Worm (Caenorhabditis elegans): ENCODE data around the gene C46C11.3.

C46C11.3 gene

ce11 chrX:4628817-4629575 lies 6.9 kb downstream of the C46C11.3 start:
- TF ChIP-seq lsy-2 (tag; optimal IDR thresholded peaks at IDR 0.05) (peak in 1 of 2 experiments; percentile 12), dsc-1 (tag; optimal IDR thresholded peaks at IDR 0.05) (peak; percentile 94), ztf-11 (tag; optimal IDR thresholded peaks at IDR 0.05) (peak in 1 of 2 experiments; percentile 25), unc-86 (tag; optimal IDR thresholded peaks at IDR 0.05) (peak; percentile 37), lin-14 (GFP tag; optimal IDR thresholded peaks at IDR 0.05) (peak; percentile 32), nhr-47 (tag; optimal IDR thresholded peaks at IDR 0.05) (peak; percentile 10), mep-1 (tag; optimal IDR thresholded peaks at IDR 0.05) (peak; percentile 7), lin-35 (GFP tag; optimal IDR thresholded peaks at IDR 0.05) (no peak), ama-1 (optimal IDR thresholded peaks at IDR 0.05) (no peak), isw-1 (GFP tag; IDR thresholded peaks at IDR 0.05) (no peak), snu-23 (GFP tag; optimal IDR thresholded peaks at IDR 0.05) (peak; percentile 2), rnt-1 (tag; optimal IDR thresholded peaks at IDR 0.05) (peak; percentile 55), vab-15 (tag; optimal IDR thresholded peaks at IDR 0.05) (no peak), egl-13 (tag; optimal IDR thresholded peaks at IDR 0.05) (peak; percentile 20), efl-1 (optimal IDR thresholded peaks at IDR 0.05) (no peak), efl-1 (GFP tag; optimal IDR thresholded peaks at IDR 0.05 in 1 of 2) (no peak), efl-3 (GFP tag; optimal IDR thresholded peaks at IDR 0.05) (no peak), unc-98 (GFP tag; IDR thresholded peaks at IDR 0.05) (no peak), hpl-2 (GFP tag; optimal IDR thresholded peaks at IDR 0.05) (no peak), nhr-28 (tag; optimal IDR thresholded peaks at IDR 0.05) (no peak), mef-2 (tag; optimal IDR thresholded peaks at IDR 0.05) (no peak)

- no peak for TF ChIP-seq nhr-90 (tag; optimal IDR thresholded peaks at IDR 0.05; ENCODE audit: poor library complexity)
- TF ChIP-seq elt-2 (tag; optimal IDR thresholded peaks at IDR 0.05), result peak; percentile 24
- no peak for TF ChIP-seq lin-14 (GFP tag; optimal IDR thresholded peaks at IDR 0.05)
- TF ChIP-seq sptf-1 (tag; optimal IDR thresholded peaks at IDR 0.05), result no peak
- no peak for TF ChIP-seq Y116A8C.19 (tag; optimal IDR thresholded peaks at IDR 0.05; ENCODE audit: borderline replicate concordance)
- TF ChIP-seq rnt-1 (tag; optimal IDR thresholded peaks at IDR 0.05), result no peak
- TF ChIP-seq mdl-1 (tag; optimal IDR thresholded peaks at IDR 0.05), result no peak
Measured at ce11 chrX:4632088-4632487, 10.0 kb downstream of the C46C11.3 start, which contains the start of gene slcr-46.1. TSS of gene slcr-46.1 (plus strand) at chrX:4632361.

ce11 chrX:4635643-4636042 lies 13.5 kb downstream of the C46C11.3 start:
- TF ChIP-seq aly-2 (tag; optimal IDR thresholded peaks at IDR 0.05) (no peak), unc-98 (GFP tag; IDR thresholded peaks at IDR 0.05) (no peak), mdl-1 (tag; optimal IDR thresholded peaks at IDR 0.05) (peak in 1 of 2 experiments; percentile 89), egl-13 (tag; optimal IDR thresholded peaks at IDR 0.05) (peak; percentile 23), efl-3 (GFP tag; optimal IDR thresholded peaks at IDR 0.05) (no peak), blmp-1 (tag; optimal IDR thresholded peaks at IDR 0.05) (peak; percentile 59), aha-1 (tag; optimal IDR thresholded peaks at IDR 0.05) (no peak), unc-62 (GFP tag; optimal IDR thresholded peaks at IDR 0.05) (no peak), nhr-84 (tag; optimal IDR thresholded peaks at IDR 0.05) (no peak), fkh-8 (tag; optimal IDR thresholded peaks at IDR 0.05) (peak; percentile 21), F16B12.6 (tag; optimal IDR thresholded peaks at IDR 0.05) (peak; percentile 88), hlh-17 (GFP tag; optimal IDR thresholded peaks at IDR 0.05; ENCODE audit: borderline replicate concordance) (no peak), ceh-63 (GFP tag; optimal IDR thresholded peaks at IDR 0.05) (no peak), ceh-82 (tag; optimal IDR thresholded peaks at IDR 0.05) (peak in 1 of 3 experiments; percentile 49), unc-30 (tag; optimal IDR thresholded peaks at IDR 0.05) (no peak), alr-1 (tag; optimal IDR thresholded peaks at IDR 0.05; ENCODE audit: borderline replicate concordance) (no peak), nhr-28 (tag; optimal IDR thresholded peaks at IDR 0.05) (no peak), dpl-1 (GFP tag; optimal IDR thresholded peaks at IDR 0.05) (peak; percentile 2 to 26 (median 8)), mab-9 (GFP tag; IDR thresholded peaks at IDR 0.05) (no peak), skn-1 (tag; optimal IDR thresholded peaks at IDR 0.05) (peak; percentile 61), sox-4 (tag; optimal IDR thresholded peaks at IDR 0.05) (no peak), jun-1 (tag; optimal IDR thresholded peaks at IDR 0.05) (no peak), ztf-4 (tag; optimal IDR thresholded peaks at IDR 0.05) (no peak), nhr-47 (tag; optimal IDR thresholded peaks at IDR 0.05) (peak; percentile 65), vab-15 (tag; optimal IDR thresholded peaks at IDR 0.05) (peak; percentile 17), elt-3 (tag; optimal IDR thresholded peaks at IDR 0.05) (peak in 1 of 6 experiments; percentile 65), lin-35 (GFP tag; optimal IDR thresholded peaks at IDR 0.05) (peak; percentile 13 to 40), C16A3.4 (tag; optimal IDR thresholded peaks at IDR 0.05) (peak; percentile 43), nhr-19 (GFP tag; conservative IDR thresholded peaks at IDR 0.05) (peak; percentile 56), pax-3 (tag; optimal IDR thresholded peaks at IDR 0.05) (no peak)
